Worm (Caenorhabditis elegans) whole organism, L3 larva: ENCODE results near the gene ZK792.7.

ENCODE experiments used
- ama-1 ChIP-seq: fragments of 150-350 bp; optimal IDR thresholded peaks from 2 replicates; lab custom pipeline; 2018
- ceh-82 ChIP-seq: fragments of 150-350 bp; optimal IDR thresholded peaks from 2 replicates; lab custom pipeline; 2014; ENCODE audit warnings: missing biosample characterization, missing genetic modification characterization
- ceh-9 ChIP-seq: sonication (generic microtip); optimal IDR thresholded peaks from 2 replicates; lab custom pipeline; 2018; ENCODE audit warnings: missing biosample characterization, missing genetic modification characterization
- eor-1 ChIP-seq, 2 experiments: fragments of 150-350 bp; optimal IDR thresholded peaks; 2 replicates each; lab custom pipeline; 2014 to 2018; ENCODE audit warnings: missing biosample characterization in 2 of 2, missing genetic modification characterization in 2 of 2
- nhr-237 ChIP-seq: fragments of 150-350 bp; optimal IDR thresholded peaks from 2 replicates; lab custom pipeline; 2014; ENCODE audit warnings: missing biosample characterization, missing genetic modification characterization
- nhr-25 ChIP-seq: sonication (generic microtip); optimal IDR thresholded peaks from 2 replicates; lab custom pipeline; 2017; ENCODE audit warnings: missing biosample characterization, missing genetic modification characterization
- pha-4 ChIP-seq: fragments of 150-350 bp; optimal IDR thresholded peaks from 2 replicates; lab custom pipeline; 2014; ENCODE audit warnings: missing biosample characterization, missing genetic modification reagents, missing genetic modification characterization
- pqm-1 ChIP-seq: fragments of 150-350 bp; optimal IDR thresholded peaks from 2 replicates; lab custom pipeline; 2017; ENCODE audit warnings: missing biosample characterization, missing genetic modification characterization, inconsistent platforms
- unc-39 ChIP-seq: sonication (generic microtip); optimal IDR thresholded peaks from 4 replicates; lab custom pipeline; 2017; ENCODE audit warnings: missing biosample characterization, missing genetic modification characterization
- unc-62 ChIP-seq: fragments of 150-350 bp; sonication (generic microtip); optimal IDR thresholded peaks from 4 replicates; lab custom pipeline; 2014; ENCODE audit warnings: missing biosample characterization, missing genetic modification reagents, missing genetic modification characterization
- ztf-11 ChIP-seq: fragments of 150-350 bp; optimal IDR thresholded peaks from 2 replicates; lab custom pipeline; 2014; ENCODE audit warnings: missing biosample characterization, missing genetic modification characterization

DNA sequence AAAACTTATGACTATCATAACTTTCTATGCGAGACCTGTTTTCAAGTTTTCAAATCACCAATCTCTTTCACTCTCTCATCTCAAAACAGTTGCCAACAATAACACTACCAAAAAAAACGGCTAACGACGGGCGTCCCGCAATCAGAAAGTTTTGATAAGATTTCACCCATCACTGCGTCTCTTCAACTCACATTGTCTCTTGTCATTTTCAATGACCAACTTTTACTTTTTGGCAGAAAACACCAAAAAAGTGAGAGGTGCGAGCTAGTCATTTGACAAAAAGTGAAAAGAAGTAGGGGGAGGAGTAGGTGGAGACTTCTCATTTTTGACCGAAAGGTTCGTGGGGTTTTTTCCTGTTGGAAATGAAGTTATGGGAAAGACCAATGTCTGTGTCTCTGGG is 24.4 kb downstream of the ZK792.7 start:
- no peak for TF ChIP-seq pqm-1 (tag; lab: Kevin White, UChicago)
- no peak for TF ChIP-seq unc-62 (GFP tag; lab: Kevin White, UChicago)
- TF ChIP-seq nhr-237 (tag; lab: Kevin White, UChicago), result no peak
- TF ChIP-seq ama-1, result no peak
- TF ChIP-seq ceh-82 (tag; lab: Kevin White, UChicago), result no peak
- TF ChIP-seq eor-1 (tag; optimal IDR thresholded peaks at IDR 0.05; lab: Kevin White, UChicago), result no peak
- TF ChIP-seq pha-4 (tag; lab: Kevin White, UChicago), result no peak
- peak; percentile 8 for TF ChIP-seq nhr-25 (tag; lab: Kevin White, UChicago)
- no peak for TF ChIP-seq ztf-11 (tag; lab: Kevin White, UChicago)
- no peak for TF ChIP-seq ceh-9 (tag; lab: Kevin White, UChicago)
- TF ChIP-seq unc-39 (tag; lab: Kevin White, UChicago), result no peak
